Worm (Caenorhabditis elegans) whole organism, L2 larva: ENCODE results near the gene Y71H2AM.11.

Source experiments
- C34F6.9 ChIP-seq: fragments of 150-350 bp; optimal IDR thresholded peaks from 2 replicates; lab custom pipeline; 2014; ENCODE audit warnings: missing biosample characterization, missing genetic modification characterization
- F13H6.1 ChIP-seq: sonication (generic microtip); optimal IDR thresholded peaks from 2 replicates; lab custom pipeline; 2016; ENCODE audit warnings: missing genetic modification characterization, missing compliant biosample characterization
- Y55F3AM.14 ChIP-seq: fragments of 200-800 bp; sonication (Bioruptor generic); optimal IDR thresholded peaks from 2 replicates; lab custom pipeline; 2018; ENCODE audit warnings: mild to moderate bottlenecking, missing genetic modification characterization, missing compliant biosample characterization
- ZK546.5 ChIP-seq: sonication (generic microtip); optimal IDR thresholded peaks from 2 replicates; lab custom pipeline; 2017; ENCODE audit warnings: missing biosample characterization, missing genetic modification characterization
- aly-2 ChIP-seq: fragments of 150-350 bp; optimal IDR thresholded peaks from 2 replicates; lab custom pipeline; 2014; ENCODE audit warnings: missing biosample characterization, missing genetic modification characterization
- ama-1 ChIP-seq: fragments of 150-350 bp; optimal IDR thresholded peaks from 2 replicates; lab custom pipeline; 2018; ENCODE audit warnings: inconsistent platforms
- blmp-1 ChIP-seq: sonication (generic microtip); optimal IDR thresholded peaks from 2 replicates; lab custom pipeline; 2017; ENCODE audit warnings: missing genetic modification characterization, mild to moderate bottlenecking, missing compliant biosample characterization, antibody characterized with exemption, moderate library complexity; ENCODE audit not compliant: insufficient read depth
- ceh-16 ChIP-seq: fragments of 150-350 bp; optimal IDR thresholded peaks from 2 replicates; lab custom pipeline; 2014; ENCODE audit warnings: missing biosample characterization, missing genetic modification characterization
- ceh-82 ChIP-seq: fragments of 150-350 bp; optimal IDR thresholded peaks from 2 replicates; lab custom pipeline; 2014; ENCODE audit warnings: missing biosample characterization, missing genetic modification characterization
- crh-2 ChIP-seq: sonication (generic microtip); optimal IDR thresholded peaks from 2 replicates; lab custom pipeline; 2017; ENCODE audit warnings: missing biosample characterization, missing genetic modification characterization
- dmd-4 ChIP-seq: sonication (generic microtip); optimal IDR thresholded peaks from 2 replicates; lab custom pipeline; 2017; ENCODE audit warnings: missing biosample characterization, missing genetic modification characterization
- fos-1 ChIP-seq: fragments of 150-350 bp; optimal IDR thresholded peaks from 2 replicates; lab custom pipeline; 2014; ENCODE audit warnings: missing biosample characterization, missing genetic modification characterization
- gmeb-1 ChIP-seq: fragments of 150-350 bp; optimal IDR thresholded peaks from 2 replicates; lab custom pipeline; 2014; ENCODE audit warnings: missing biosample characterization, missing genetic modification characterization
- lin-11 ChIP-seq: fragments of 150-350 bp; sonication (generic microtip); optimal IDR thresholded peaks from 2 replicates; lab custom pipeline; 2014; ENCODE audit warnings: missing biosample characterization, missing genetic modification characterization, inconsistent platforms, mixed read lengths
- lin-39 ChIP-seq: fragments of 150-350 bp; optimal IDR thresholded peaks from 2 replicates; lab custom pipeline; 2014; ENCODE audit warnings: missing biosample characterization, missing genetic modification reagents, missing genetic modification characterization
- lsy-2 ChIP-seq, 2 experiments: fragments of 150-350 bp in 1 of 2; sonication (generic microtip) in 1 of 2; optimal IDR thresholded peaks; 2 replicates each; lab custom pipeline; 2014 to 2017; ENCODE audit warnings: missing biosample characterization in 2 of 2, missing genetic modification characterization in 2 of 2
- mab-5 ChIP-seq: fragments of 150-350 bp; optimal IDR thresholded peaks from 2 replicates; lab custom pipeline; 2014; ENCODE audit warnings: missing biosample characterization, missing genetic modification characterization
- mbf-1 ChIP-seq: sonication (generic microtip); optimal IDR thresholded peaks from 2 replicates; lab custom pipeline; 2017; ENCODE audit warnings: missing biosample characterization, missing genetic modification characterization
- mdl-1 ChIP-seq, 2 experiments: fragments of 150-350 bp in 1 of 2; sonication (generic microtip) in 1 of 2; optimal IDR thresholded peaks; 2 replicates each; lab custom pipeline; 2017; ENCODE audit warnings: missing biosample characterization in 2 of 2, missing genetic modification characterization in 2 of 2
- nhr-10 ChIP-seq: sonication (generic microtip); optimal IDR thresholded peaks from 2 replicates; lab custom pipeline; 2017; ENCODE audit warnings: missing biosample characterization, missing genetic modification characterization
- nhr-11 ChIP-seq: fragments of 150-350 bp; optimal IDR thresholded peaks from 2 replicates; lab custom pipeline; 2014; ENCODE audit warnings: missing biosample characterization, missing genetic modification characterization
- nhr-21 ChIP-seq: fragments of 150-350 bp; optimal IDR thresholded peaks from 2 replicates; lab custom pipeline; 2014; ENCODE audit warnings: missing biosample characterization, missing genetic modification characterization
- nhr-237 ChIP-seq: fragments of 150-350 bp; optimal IDR thresholded peaks from 2 replicates; lab custom pipeline; 2014; ENCODE audit warnings: missing biosample characterization, missing genetic modification characterization
- nhr-25 ChIP-seq: fragments of 150-350 bp; sonication (generic microtip); optimal IDR thresholded peaks from 3 replicates; lab custom pipeline; 2014; ENCODE audit warnings: missing biosample characterization, missing genetic modification characterization
- nhr-6 ChIP-seq: fragments of 150-350 bp; optimal IDR thresholded peaks from 2 replicates; lab custom pipeline; 2014; ENCODE audit warnings: missing biosample characterization, missing genetic modification characterization
- peb-1 ChIP-seq: fragments of 150-350 bp; optimal IDR thresholded peaks from 2 replicates; lab custom pipeline; 2014; ENCODE audit warnings: missing biosample characterization, missing genetic modification characterization
- sem-4 ChIP-seq: fragments of 150-350 bp; optimal IDR thresholded peaks from 2 replicates; lab custom pipeline; 2014; ENCODE audit warnings: missing biosample characterization, missing genetic modification reagents, missing genetic modification characterization
- sma-9 ChIP-seq, 2 experiments: fragments of 150-350 bp in 1 of 2; sonication (generic microtip) in 1 of 2; optimal IDR thresholded peaks; 2 replicates each; lab custom pipeline; 2014 to 2016; ENCODE audit warnings: missing genetic modification characterization in 2 of 2, mild to moderate bottlenecking in 1 of 2, missing biosample characterization in 1 of 2, missing compliant biosample characterization in 1 of 2, missing genetic modification reagents in 1 of 2, moderate library complexity in 1 of 2
- snpc-4 ChIP-seq: fragments of 150-350 bp; optimal IDR thresholded peaks from 2 replicates; lab custom pipeline; 2014; ENCODE audit warnings: missing biosample characterization, missing genetic modification characterization
- unc-39 ChIP-seq: fragments of 150-350 bp; optimal IDR thresholded peaks from 2 replicates; lab custom pipeline; 2014; ENCODE audit warnings: missing biosample characterization, missing genetic modification characterization
- unc-55 ChIP-seq: fragments of 150-350 bp; sonication (generic microtip); optimal IDR thresholded peaks from 3 replicates; lab custom pipeline; 2014; ENCODE audit warnings: missing biosample characterization, missing genetic modification reagents, missing genetic modification characterization
- unc-62 ChIP-seq: fragments of 150-350 bp; optimal IDR thresholded peaks from 2 replicates; lab custom pipeline; 2014; ENCODE audit warnings: missing biosample characterization, missing genetic modification reagents, missing genetic modification characterization
- zag-1 ChIP-seq: fragments of 150-350 bp; optimal IDR thresholded peaks from 2 replicates; lab custom pipeline; 2014; ENCODE audit warnings: missing biosample characterization, missing genetic modification characterization
- ztf-11 ChIP-seq: sonication (generic microtip); optimal IDR thresholded peaks from 2 replicates; lab custom pipeline; 2017; ENCODE audit warnings: missing biosample characterization, missing genetic modification characterization
- ztf-4 ChIP-seq: fragments of 150-350 bp; optimal IDR thresholded peaks from 2 replicates; lab custom pipeline; 2014; ENCODE audit warnings: missing biosample characterization, missing genetic modification characterization

Y71H2AM.11 gene

DNA sequence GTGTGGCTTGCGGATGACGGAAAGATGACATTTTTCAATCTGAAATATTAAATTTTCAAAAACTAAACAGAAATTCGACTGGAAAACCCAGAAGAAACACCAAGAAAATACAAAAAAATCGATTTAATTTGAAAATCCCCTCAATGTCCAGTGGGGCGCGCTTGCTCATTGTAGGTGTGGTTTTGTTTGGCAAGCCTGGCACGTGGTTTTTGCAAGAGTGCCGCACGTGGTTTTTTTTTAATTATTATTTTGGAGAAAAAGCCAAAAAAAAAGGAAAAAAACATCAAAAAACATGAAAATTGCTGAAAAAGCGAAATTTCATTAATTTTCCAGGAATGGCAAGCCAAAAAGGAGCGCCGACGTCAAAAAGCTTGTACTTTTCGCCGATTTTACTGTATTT, 43.7 kb upstream of the Y71H2AM.11 start, which contains the start of gene swsn-3 (continued):
- TF ChIP-seq mdl-1 (tag; optimal IDR thresholded peaks at IDR 0.05; lab: Kevin White, UChicago) (peak; percentile 55 to 71), dmd-4 (tag; lab: Kevin White, UChicago) (no peak), nhr-6 (tag; lab: Kevin White, UChicago) (peak; percentile 58), mbf-1 (tag; lab: Kevin White, UChicago) (no peak), unc-62 (GFP tag; lab: Kevin White, UChicago) (no peak), Y55F3AM.14 (peak; percentile 56), peb-1 (no peak), C34F6.9 (tag; lab: Kevin White, UChicago) (peak; percentile 91), nhr-25 (peak; percentile 89), nhr-237 (peak; percentile 43), ztf-11 (tag; lab: Kevin White, UChicago) (peak; percentile 30), sem-4 (tag; lab: Kevin White, UChicago) (peak; percentile 77), crh-2 (tag; lab: Kevin White, UChicago) (peak; percentile 91), fos-1 (peak; percentile 67), nhr-21 (peak; percentile 56), gmeb-1 (tag; lab: Kevin White, UChicago) (peak; percentile 89)

DNA sequence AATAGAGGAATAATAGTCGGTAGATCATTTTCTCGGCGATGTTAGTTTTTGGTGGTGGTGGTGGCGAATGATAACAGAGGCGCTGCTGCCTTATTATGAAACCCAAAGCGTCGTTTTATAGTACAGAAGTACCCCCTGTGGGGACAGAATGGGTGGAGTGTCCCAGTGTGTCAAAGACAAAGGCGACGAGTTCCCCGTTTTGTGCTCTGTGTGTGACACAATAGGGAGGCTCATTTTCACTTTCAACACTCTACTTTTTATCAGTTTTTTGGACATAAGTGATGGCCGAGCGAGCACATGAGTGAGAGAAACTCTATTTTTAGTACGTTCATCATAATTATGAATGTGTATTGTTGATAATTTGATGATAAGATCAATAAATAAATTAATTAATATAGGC, 35.8 kb upstream of the Y71H2AM.11 start, which contains the start of gene pho-9:
TSS of gene pho-9 (minus strand) at position 91 of the 400 bp plus-strand sequence.
- TF ChIP-seq sem-4 (tag; lab: Kevin White, UChicago) (no peak), ama-1 (lab: Kevin White, UChicago) (no peak), F13H6.1 (tag; lab: Kevin White, UChicago) (peak; percentile 59), crh-2 (tag; lab: Kevin White, UChicago) (peak; percentile 50), snpc-4 (tag; lab: Kevin White, UChicago) (no peak), zag-1 (tag; lab: Kevin White, UChicago) (no peak), blmp-1 (tag; lab: Kevin White, UChicago) (peak; percentile 26), mab-5 (tag; lab: Kevin White, UChicago) (no peak), sma-9 (GFP tag; optimal IDR thresholded peaks at IDR 0.05; lab: Kevin White, UChicago) (peak; percentile 58), sma-9 (tag; optimal IDR thresholded peaks at IDR 0.05; lab: Kevin White, UChicago) (no peak), fos-1 (peak; percentile 88)

DNA sequence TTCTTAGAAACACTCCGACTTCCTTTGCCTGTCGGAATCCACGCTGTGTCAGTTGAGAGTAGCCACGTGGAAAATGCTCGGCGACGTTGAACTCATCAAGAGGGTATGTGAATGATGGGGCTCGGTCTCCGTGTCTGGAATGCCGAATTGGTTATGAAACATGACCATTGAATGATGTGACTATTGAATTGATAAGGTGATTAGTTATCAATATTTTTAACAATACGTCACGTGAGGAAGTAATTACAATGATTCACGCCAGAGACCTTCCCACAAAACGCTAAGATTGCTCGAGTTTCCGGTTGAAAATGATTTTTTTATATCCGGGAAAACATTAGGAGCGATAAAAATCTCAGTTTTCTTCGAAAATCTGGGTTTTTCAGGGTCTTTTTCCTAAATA, 34.4 kb upstream of the Y71H2AM.11 start:
- TF ChIP-seq fos-1, result peak; percentile 63
- TF ChIP-seq snpc-4 (tag; lab: Kevin White, UChicago), result no peak
- no peak for TF ChIP-seq unc-55 (GFP tag; lab: Kevin White, UChicago)
- TF ChIP-seq lin-11, result no peak
- TF ChIP-seq, all 48 proteins: peak for 1

DNA sequence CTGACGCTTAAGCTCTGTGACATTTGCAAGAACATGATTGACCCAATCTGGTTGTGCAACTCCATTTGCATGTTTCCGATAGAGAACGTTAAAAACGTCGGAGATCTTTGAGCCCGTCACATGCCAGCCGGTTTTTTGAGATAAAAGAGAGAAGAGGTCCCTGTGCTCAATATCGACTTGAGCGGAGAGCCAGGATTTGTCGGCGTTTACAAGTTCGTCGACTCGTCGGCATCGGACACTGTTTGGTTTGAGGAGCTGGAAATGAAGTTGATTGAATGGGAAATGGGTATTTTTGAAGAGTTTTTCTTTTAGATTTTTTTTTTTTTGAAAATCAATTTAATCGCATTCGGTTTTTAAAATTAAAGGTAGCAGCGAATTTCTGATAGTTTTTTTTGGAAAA, 33.2 kb upstream of the Y71H2AM.11 start:
- TF ChIP-seq unc-62 (GFP tag; lab: Kevin White, UChicago) (no peak), zag-1 (tag; lab: Kevin White, UChicago) (no peak), unc-55 (GFP tag; lab: Kevin White, UChicago) (no peak), nhr-10 (tag; lab: Kevin White, UChicago) (no peak), aly-2 (tag; lab: Kevin White, UChicago) (no peak), fos-1 (no peak), ama-1 (lab: Kevin White, UChicago) (no peak), mbf-1 (tag; lab: Kevin White, UChicago) (no peak), sma-9 (GFP tag; optimal IDR thresholded peaks at IDR 0.05; lab: Kevin White, UChicago) (no peak), sma-9 (tag; optimal IDR thresholded peaks at IDR 0.05; lab: Kevin White, UChicago) (no peak), ZK546.5 (tag; lab: Kevin White, UChicago) (no peak), dmd-4 (tag; lab: Kevin White, UChicago) (no peak)

DNA sequence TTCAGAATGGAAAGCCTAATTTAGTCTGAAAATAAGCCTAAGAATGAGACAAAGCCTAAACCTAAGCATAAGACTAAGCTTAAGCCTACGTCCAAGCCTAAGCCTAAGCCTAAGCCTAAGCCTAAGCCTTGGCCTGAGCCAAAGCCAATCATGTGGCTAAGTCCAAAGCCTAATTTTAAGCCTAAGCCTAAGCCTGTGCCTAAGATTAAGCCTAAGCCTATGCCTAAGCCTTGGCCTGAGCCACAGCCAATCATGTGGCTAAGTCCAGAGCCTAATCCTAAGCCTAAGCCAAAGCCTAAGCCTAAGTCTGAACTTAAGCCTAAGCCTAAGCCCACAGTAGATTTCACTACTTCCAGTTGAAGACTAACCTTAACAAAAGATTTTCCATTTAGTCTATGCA, 32.6 kb upstream of the Y71H2AM.11 start:
- TF ChIP-seq nhr-25 (no peak), sem-4 (tag; lab: Kevin White, UChicago) (no peak), lin-11 (no peak), peb-1 (no peak), ceh-82 (tag; lab: Kevin White, UChicago) (no peak), aly-2 (tag; lab: Kevin White, UChicago) (no peak), unc-39 (tag; lab: Kevin White, UChicago) (no peak)

DNA sequence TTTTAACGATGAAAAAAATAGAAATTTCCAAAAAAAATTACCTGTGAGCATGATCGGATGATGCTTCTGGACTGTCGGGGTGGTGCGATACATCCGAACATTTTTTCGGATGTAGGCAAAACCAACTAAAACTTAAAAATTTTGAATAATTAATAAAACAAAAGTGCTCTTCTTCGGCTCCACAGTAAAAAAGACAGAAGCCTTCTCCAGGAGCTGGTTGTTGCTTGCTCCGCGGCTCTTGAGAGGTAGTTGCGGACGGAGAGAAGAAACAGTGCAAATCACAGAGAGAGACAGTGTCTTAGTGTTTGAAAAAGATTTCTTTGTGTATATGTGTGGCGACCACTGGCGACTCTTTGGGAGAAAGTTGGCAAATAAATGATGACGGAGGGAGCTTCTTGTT, 31.4 kb upstream of the Y71H2AM.11 start, which contains the start of gene gldi-9:
TSS of gene gldi-9 (minus strand) at position 101 of the 400 bp plus-strand sequence.
- TF ChIP-seq ztf-4 (no peak), nhr-237 (no peak), nhr-6 (tag; lab: Kevin White, UChicago) (no peak), lsy-2 (tag; optimal IDR thresholded peaks at IDR 0.05; lab: Kevin White, UChicago) (no peak), unc-39 (tag; lab: Kevin White, UChicago) (no peak), lin-11 (no peak), nhr-10 (tag; lab: Kevin White, UChicago) (no peak), nhr-11 (no peak), peb-1 (no peak), lin-39 (no peak), ceh-16 (tag; lab: Kevin White, UChicago) (no peak), unc-55 (GFP tag; lab: Kevin White, UChicago) (no peak)
